Fruit fly (Drosophila melanogaster) whole organism, prepupa: ENCODE measurements around the gene CG43293.

Experiments used
- CG10631 ChIP-seq: fragments of 200-800 bp; sonication (Bioruptor generic); optimal IDR thresholded peaks from 2 replicates; lab custom pipeline; 2016; ENCODE audit warnings: missing biosample characterization, missing genetic modification characterization
- CG10669 ChIP-seq: fragments of 200-800 bp; sonication (Bioruptor generic); optimal IDR thresholded peaks from 3 replicates; lab custom pipeline; 2018; ENCODE audit warnings: missing biosample characterization, mild to moderate bottlenecking, missing genetic modification characterization, moderate library complexity
- CG11294 ChIP-seq: fragments of 200-800 bp; sonication (Bioruptor generic); IDR thresholded peaks from 2 replicates; pipeline ENCODE4 v1.3.6; 2022; ENCODE audit warnings: missing biosample characterization, missing genetic modification characterization
- CG11762 ChIP-seq: fragments of 200-800 bp; sonication (Bioruptor generic); optimal IDR thresholded peaks from 3 replicates; lab custom pipeline; 2016; ENCODE audit warnings: missing biosample characterization, missing genetic modification characterization; ENCODE audit not compliant: insufficient read depth
- CG11902 ChIP-seq: fragments of 200-800 bp; sonication (Bioruptor generic); optimal IDR thresholded peaks from 3 replicates; lab custom pipeline; 2016; ENCODE audit warnings: missing biosample characterization, missing genetic modification characterization
- CG15336 ChIP-seq: fragments of 200-800 bp; sonication (Bioruptor generic); IDR thresholded peaks from 2 replicates; pipeline ENCODE4 v1.3.6; 2022; ENCODE audit warnings: missing biosample characterization, missing genetic modification characterization
- CG3032 ChIP-seq: fragments of 200-800 bp; optimal IDR thresholded peaks from 2 replicates; lab custom pipeline; 2019; ENCODE audit warnings: missing biosample characterization, mild to moderate bottlenecking, missing genetic modification characterization, moderate library complexity
- CG31627 ChIP-seq: fragments of 200-800 bp; sonication (Bioruptor generic); optimal IDR thresholded peaks from 3 replicates; lab custom pipeline; 2016; ENCODE audit warnings: missing biosample characterization, missing genetic modification characterization
- CG34406 ChIP-seq: fragments of 200-800 bp; sonication (Bioruptor generic); optimal IDR thresholded peaks from 3 replicates; lab custom pipeline; 2016; ENCODE audit warnings: missing biosample characterization, missing genetic modification characterization
- CG6163 ChIP-seq: fragments of 200-800 bp; sonication (Bioruptor generic); IDR thresholded peaks from 3 replicates; pipeline ENCODE4 v1.3.6; 2022; ENCODE audit warnings: missing biosample characterization, missing genetic modification characterization
- CG6276 ChIP-seq: fragments of 200-800 bp; sonication (Bioruptor generic); optimal IDR thresholded peaks from 2 replicates; lab custom pipeline; 2017; ENCODE audit warnings: missing biosample characterization, mild to moderate bottlenecking, missing genetic modification characterization
- CG6792 ChIP-seq: fragments of 200-800 bp; sonication (Bioruptor generic); optimal IDR thresholded peaks from 3 replicates; lab custom pipeline; 2016; ENCODE audit warnings: missing biosample characterization, missing genetic modification characterization
- CG6808 ChIP-seq: fragments of 200-800 bp; sonication (Bioruptor generic); optimal IDR thresholded peaks from 3 replicates; lab custom pipeline; 2017; ENCODE audit warnings: missing biosample characterization, missing genetic modification characterization, mild to moderate bottlenecking, moderate library complexity, missing genetic modification reagents
- CG6854 ChIP-seq: fragments of 200-800 bp; sonication (Bioruptor generic); optimal IDR thresholded peaks from 2 replicates; lab custom pipeline; 2017; ENCODE audit warnings: missing biosample characterization, mild to moderate bottlenecking, missing genetic modification characterization
- CG7368 ChIP-seq: fragments of 200-800 bp; sonication (Bioruptor generic); optimal IDR thresholded peaks from 3 replicates; lab custom pipeline; 2016; ENCODE audit warnings: missing biosample characterization, missing genetic modification characterization
- CG8319 ChIP-seq: fragments of 200-800 bp; sonication (Bioruptor generic); optimal IDR thresholded peaks from 3 replicates; lab custom pipeline; 2016; ENCODE audit warnings: missing biosample characterization, missing genetic modification characterization
- CG8632 ChIP-seq: fragments of 200-800 bp; sonication (Bioruptor generic); optimal IDR thresholded peaks from 3 replicates; lab custom pipeline; 2016; ENCODE audit warnings: missing biosample characterization, missing genetic modification characterization
- Eip93F ChIP-seq: fragments of 200-800 bp; sonication (Bioruptor generic); optimal IDR thresholded peaks from 2 replicates; lab custom pipeline; 2016; ENCODE audit warnings: missing biosample characterization, mild to moderate bottlenecking, missing genetic modification characterization
- Ets21C ChIP-seq: fragments of 200-800 bp; sonication (Bioruptor generic); optimal IDR thresholded peaks from 3 replicates; lab custom pipeline; 2016; ENCODE audit warnings: missing biosample characterization, missing genetic modification characterization
- Ets96B ChIP-seq: fragments of 200-800 bp; optimal IDR thresholded peaks from 2 replicates; lab custom pipeline; 2019; ENCODE audit warnings: missing biosample characterization, mild to moderate bottlenecking, missing genetic modification characterization, moderate library complexity
- Hr39 ChIP-seq: fragments of 200-800 bp; sonication (Bioruptor generic); optimal IDR thresholded peaks from 2 replicates; lab custom pipeline; 2016; ENCODE audit warnings: missing biosample characterization, missing genetic modification characterization
- Lpt ChIP-seq: fragments of 200-800 bp; sonication (Bioruptor generic); optimal IDR thresholded peaks from 3 replicates; lab custom pipeline; 2016; ENCODE audit warnings: missing biosample characterization, missing genetic modification characterization
- Met ChIP-seq: fragments of 200-800 bp; sonication (Bioruptor generic); optimal IDR thresholded peaks from 3 replicates; lab custom pipeline; 2016; ENCODE audit warnings: missing biosample characterization, missing genetic modification characterization
- OdsH ChIP-seq: fragments of 200-800 bp; sonication (Bioruptor generic); optimal IDR thresholded peaks from 3 replicates; lab custom pipeline; 2016; ENCODE audit warnings: missing biosample characterization, missing genetic modification characterization
- Sox14 ChIP-seq: fragments of 200-800 bp; sonication (Bioruptor generic); optimal IDR thresholded peaks from 3 replicates; lab custom pipeline; 2016; ENCODE audit warnings: missing biosample characterization, missing genetic modification characterization
- Sox15 ChIP-seq: fragments of 200-800 bp; sonication (Bioruptor generic); optimal IDR thresholded peaks from 3 replicates; lab custom pipeline; 2016; ENCODE audit warnings: missing biosample characterization, missing genetic modification characterization
- acj6 ChIP-seq: fragments of 200-800 bp; sonication (Bioruptor generic); optimal IDR thresholded peaks from 3 replicates; lab custom pipeline; 2016; ENCODE audit warnings: missing biosample characterization, missing genetic modification characterization
- cyc ChIP-seq: fragments of 200-800 bp; sonication (Bioruptor generic); optimal IDR thresholded peaks from 3 replicates; lab custom pipeline; 2016; ENCODE audit warnings: missing biosample characterization, missing genetic modification characterization
- dac ChIP-seq: fragments of 200-800 bp; sonication (Bioruptor generic); optimal IDR thresholded peaks from 2 replicates; lab custom pipeline; 2017; ENCODE audit warnings: missing biosample characterization, mild to moderate bottlenecking, missing genetic modification characterization
- eg ChIP-seq: fragments of 200-800 bp; sonication (Bioruptor generic); IDR thresholded peaks from 3 replicates; pipeline ENCODE4 v1.3.6; 2022; ENCODE audit warnings: missing biosample characterization, missing genetic modification characterization
- esn ChIP-seq: fragments of 200-800 bp; sonication (Bioruptor generic); optimal IDR thresholded peaks from 2 replicates; lab custom pipeline; 2016; ENCODE audit warnings: missing biosample characterization, mild to moderate bottlenecking, missing genetic modification characterization, moderate library complexity
- fd59A ChIP-seq: fragments of 200-800 bp; sonication (Bioruptor generic); optimal IDR thresholded peaks from 2 replicates; lab custom pipeline; 2017; ENCODE audit warnings: missing biosample characterization, mild to moderate bottlenecking, missing genetic modification characterization, missing genetic modification reagents
- fd85E ChIP-seq: fragments of 200-800 bp; sonication (Bioruptor generic); optimal IDR thresholded peaks from 3 replicates; lab custom pipeline; 2016; ENCODE audit warnings: missing biosample characterization, missing genetic modification characterization
- lz ChIP-seq: fragments of 200-800 bp; sonication (Bioruptor generic); optimal IDR thresholded peaks from 3 replicates; lab custom pipeline; 2016; ENCODE audit warnings: missing biosample characterization, missing genetic modification characterization
- net ChIP-seq: fragments of 200-800 bp; sonication (Bioruptor generic); optimal IDR thresholded peaks from 3 replicates; lab custom pipeline; 2016; ENCODE audit warnings: missing biosample characterization, missing genetic modification characterization
- pdm3 ChIP-seq: fragments of 200-800 bp; sonication (Bioruptor generic); optimal IDR thresholded peaks from 3 replicates; lab custom pipeline; 2016; ENCODE audit warnings: missing biosample characterization, missing genetic modification characterization
- topi ChIP-seq: fragments of 200-800 bp; sonication (Bioruptor generic); optimal IDR thresholded peaks from 3 replicates; lab custom pipeline; 2016; ENCODE audit warnings: missing biosample characterization, missing genetic modification characterization
- vri ChIP-seq: fragments of 200-800 bp; sonication (Bioruptor generic); optimal IDR thresholded peaks from 3 replicates; lab custom pipeline; 2016; ENCODE audit warnings: missing biosample characterization, mild to moderate bottlenecking, missing genetic modification characterization

The CG43293 gene

dm6 chr3L:6188995-6189927, 4.3 kb downstream of the CG43293 start, which contains the start of the genes D19A and CG7386 (continued):
- peak; percentile 53; the same call in 2 of the 3 replicates for TF ChIP-seq eg (GFP tag; lab: Robert Waterston, UW)
- TF ChIP-seq net (GFP tag; lab: Kevin White, UChicago) = no peak
- peak; percentile 42 for TF ChIP-seq CG3032 (tag; lab: Kevin White, UChicago)
- TF ChIP-seq CG34406 (GFP tag; lab: Kevin White, UChicago) = peak; percentile 38

dm6 chr3L:6192822-6193555, 8.0 kb downstream of the CG43293 start, which contains the start of the genes Sf3b6 and Tnpo:
Gene Sf3b6 (minus strand): TSS chr3L:6193179.
Gene Tnpo (plus strand): TSS chr3L:6193480.
- TF ChIP-seq Eip93F (GFP tag; lab: Kevin White, UChicago) (peak; percentile 23), CG6276 (no peak), esn (GFP tag; lab: Kevin White, UChicago) (peak; percentile 88), eg (GFP tag; lab: Robert Waterston, UW) (no peak), CG31627 (GFP tag; lab: Kevin White, UChicago) (peak; percentile 90), acj6 (GFP tag; lab: Kevin White, UChicago) (peak; percentile 83), Met (GFP tag; lab: Kevin White, UChicago) (peak; percentile 82), Sox14 (GFP tag; lab: Kevin White, UChicago) (peak; percentile 79), CG8632 (peak; percentile 70), CG6163 (no peak), CG8319 (GFP tag; lab: Kevin White, UChicago) (peak; percentile 68), CG10669 (GFP tag; lab: Kevin White, UChicago) (peak; percentile 73), Ets21C (GFP tag; lab: Kevin White, UChicago) (peak; percentile 82), Hr39 (GFP tag; lab: Kevin White, UChicago) (peak; percentile 86), dac (GFP tag; lab: Kevin White, UChicago) (peak; percentile 35), lz (GFP tag; lab: Kevin White, UChicago) (peak; percentile 86), CG6854 (no peak), fd59A (GFP tag; lab: Kevin White, UChicago) (peak; percentile 52), CG11902 (GFP tag; lab: Kevin White, UChicago) (peak; percentile 81), vri (GFP tag; lab: Kevin White, UChicago) (no peak), pdm3 (no peak), Lpt (GFP tag; lab: Kevin White, UChicago) (peak; percentile 60), CG15336 (GFP tag; lab: Robert Waterston, UW) (peak; percentile 59), Sox15 (peak; percentile 90), CG6808 (GFP tag; lab: Kevin White, UChicago) (no peak), cyc (GFP tag; lab: Kevin White, UChicago) (peak; percentile 79), CG7368 (GFP tag; lab: Kevin White, UChicago) (peak; percentile 47), CG10631 (peak; percentile 87), topi (GFP tag; lab: Kevin White, UChicago) (peak; percentile 74), Ets96B (tag; lab: Kevin White, UChicago) (peak; percentile 73), CG6792 (peak; percentile 75), CG3032 (tag; lab: Kevin White, UChicago) (peak; percentile 84), OdsH (GFP tag; lab: Kevin White, UChicago) (peak; percentile 86), CG11762 (GFP tag; lab: Kevin White, UChicago) (peak; percentile 29), CG11294 (peak; percentile 71; the same call in 1 of the 2 replicates), fd85E (GFP tag; lab: Kevin White, UChicago) (peak; percentile 25)
- TF ChIP-seq, all 60 proteins: peak for 29
